Fruit fly (Drosophila melanogaster): ENCODE results near the gene Polr2B.

The Polr2B gene

DNA sequence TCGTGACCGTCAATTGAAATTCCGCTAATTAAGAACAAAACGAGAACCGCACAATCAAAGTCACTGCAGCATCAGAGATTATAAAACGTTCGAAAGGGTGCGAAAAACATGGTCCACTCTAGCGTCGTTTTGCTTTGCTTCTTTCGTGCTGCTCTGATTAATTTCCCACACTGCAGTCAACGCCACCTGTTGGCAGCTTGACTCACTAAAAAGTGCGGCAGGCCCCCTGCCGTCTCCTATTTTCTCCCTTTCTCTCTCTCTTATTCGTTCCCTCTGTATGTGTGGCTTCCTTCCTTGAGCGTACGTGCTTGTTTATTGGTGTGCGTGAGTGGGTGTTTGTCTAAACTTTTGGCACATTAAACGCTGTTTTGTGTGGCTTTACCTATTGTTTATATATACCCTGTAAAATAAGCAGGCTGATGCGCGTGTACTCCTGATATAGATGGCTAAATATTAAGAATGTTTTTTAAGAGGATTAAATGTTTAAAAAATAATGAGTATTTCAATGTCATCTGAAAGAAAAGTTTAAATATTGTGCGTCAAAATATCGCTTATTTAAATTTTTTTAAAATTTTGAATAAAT is 27.0 kb upstream of the Polr2B start (continued):
- TF ChIP-seq Doc2 (GFP tag; IDR thresholded peaks at IDR 0.05) (no peak), ERR (GFP tag; optimal IDR thresholded peaks at IDR 0.05) (no peak), Hr39 (optimal IDR thresholded peaks at IDR 0.05) (no peak), CG34224 (GFP tag; IDR thresholded peaks at IDR 0.05; ENCODE audit: partially characterized antibody) (no peak), CG15514 (GFP tag; optimal IDR thresholded peaks at IDR 0.05) (no peak), pho (GFP tag; optimal IDR thresholded peaks at IDR 0.05) (no peak), Dbx (GFP tag; IDR thresholded peaks at IDR 0.05) (no peak), tgo (GFP tag; IDR thresholded peaks at IDR 0.05) (no peak), prd (optimal IDR thresholded peaks at IDR 0.05) (no peak), prd (GFP tag; IDR thresholded peaks at IDR 0.05) (no peak), fd3F (GFP tag; optimal IDR thresholded peaks at IDR 0.05) (no peak), Camta (GFP tag; optimal IDR thresholded peaks at IDR 0.05) (no peak), tin (GFP tag; optimal IDR thresholded peaks at IDR 0.05) (no peak), CG10431 (GFP tag; optimal IDR thresholded peaks at IDR 0.05) (no peak), zfh1 (GFP tag; IDR thresholded peaks at IDR 0.05) (0 out of 3 replicates have a peak, but pooled peaks have one; percentile 45), zen2 (GFP tag; IDR thresholded peaks at IDR 0.05; ENCODE audit: partially characterized antibody) (no peak), Asciz (GFP tag; optimal IDR thresholded peaks at IDR 0.05) (no peak), unc-4 (GFP tag; IDR thresholded peaks at IDR 0.05; ENCODE audit: partially characterized antibody) (no peak), Hmx (GFP tag; optimal IDR thresholded peaks at IDR 0.05) (no peak), CG15479 (GFP tag; optimal IDR thresholded peaks at IDR 0.05) (no peak), CG9727 (GFP tag; optimal IDR thresholded peaks at IDR 0.05) (no peak), kni (GFP tag; optimal IDR thresholded peaks at IDR 0.05) (no peak), CG33557 (GFP tag; optimal IDR thresholded peaks at IDR 0.05) (no peak), Optix (GFP tag; IDR thresholded peaks at IDR 0.05) (peak; percentile 32; the same call in 1 of the 3 replicates), slp2 (GFP tag; optimal IDR thresholded peaks at IDR 0.05) (peak; percentile 9), jing (GFP tag; optimal IDR thresholded peaks at IDR 0.05) (no peak), CG3838 (GFP tag; optimal IDR thresholded peaks at IDR 0.05) (no peak), Atf3 (GFP tag; optimal IDR thresholded peaks at IDR 0.05) (no peak), CG16779 (GFP tag; IDR thresholded peaks at IDR 0.05) (no peak), bbx (GFP tag; IDR thresholded peaks at IDR 0.05; ENCODE audit: partially characterized antibody) (no peak), CG12155 (GFP tag; optimal IDR thresholded peaks at IDR 0.05) (no peak), nerfin-2 (GFP tag; IDR thresholded peaks at IDR 0.05; ENCODE audit: partially characterized antibody) (no peak), CG17385 (GFP tag; optimal IDR thresholded peaks at IDR 0.05) (no peak), CG8765 (GFP tag; IDR thresholded peaks at IDR 0.05) (no peak), bowl (GFP tag; IDR thresholded peaks at IDR 0.05) (no peak), Dref (GFP tag; IDR thresholded peaks at IDR 0.05) (no peak), crol (GFP tag; IDR thresholded peaks at IDR 0.05) (peak; percentile 86), MESR4 (GFP tag; optimal IDR thresholded peaks at IDR 0.05) (no peak), amos (GFP tag; IDR thresholded peaks at IDR 0.05; ENCODE audit: partially characterized antibody) (no peak), bsh (GFP tag; optimal IDR thresholded peaks at IDR 0.05) (no peak), twi (tag; optimal IDR thresholded peaks at IDR 0.05) (no peak), CG7987 (GFP tag; optimal IDR thresholded peaks at IDR 0.05) (peak; percentile 2), CG4424 (GFP tag; optimal IDR thresholded peaks at IDR 0.05) (no peak), CG10267 (tag; optimal IDR thresholded peaks at IDR 0.05) (no peak), CG6175 (GFP tag; IDR thresholded peaks at IDR 0.05) (no peak), ttk (GFP tag; IDR thresholded peaks at IDR 0.05) (no peak), odd (GFP tag; optimal IDR thresholded peaks at IDR 0.05) (no peak), stwl (tag; optimal IDR thresholded peaks at IDR 0.05) (no peak), CG12942 (GFP tag; optimal IDR thresholded peaks at IDR 0.05) (no peak), CG11696 (GFP tag; IDR thresholded peaks at IDR 0.05) (no peak), CG3847 (GFP tag; IDR thresholded peaks at IDR 0.05) (no peak)

Data from whole organism, embryonic.